Worm (Caenorhabditis elegans) whole organism, L1 larva: ENCODE data around the gene F53B7.7.

Source experiments
- C04F5.9 ChIP-seq: sonication (generic microtip); optimal IDR thresholded peaks from 2 replicates; lab custom pipeline; 2016; ENCODE audit warnings: missing genetic modification characterization, missing compliant biosample characterization
- C34B4.2 ChIP-seq: sonication (generic microtip); optimal IDR thresholded peaks from 2 replicates; lab custom pipeline; 2017; ENCODE audit warnings: mild to moderate bottlenecking, missing genetic modification characterization, missing compliant biosample characterization
- F16B12.6 ChIP-seq: fragments of 150-350 bp; optimal IDR thresholded peaks from 2 replicates; lab custom pipeline; 2014; ENCODE audit warnings: missing biosample characterization, missing genetic modification characterization
- Y116A8C.19 ChIP-seq: sonication (generic microtip); optimal IDR thresholded peaks from 2 replicates; lab custom pipeline; 2016; ENCODE audit warnings: missing compliant biosample characterization, missing genetic modification characterization, borderline replicate concordance
- blmp-1 ChIP-seq: fragments of 150-350 bp; optimal IDR thresholded peaks from 2 replicates; lab custom pipeline; 2014; ENCODE audit warnings: missing biosample characterization, missing genetic modification characterization
- ceh-82 ChIP-seq, 3 experiments: fragments of 150-350 bp in 1 of 3; sonication (generic microtip) in 2 of 3; optimal IDR thresholded peaks; 2 replicates each; lab custom pipeline; 2014 to 2017; ENCODE audit warnings: missing biosample characterization in 3 of 3, missing genetic modification characterization in 3 of 3
- ceh-90 ChIP-seq: sonication (generic microtip); optimal IDR thresholded peaks from 2 replicates; lab custom pipeline; 2016; ENCODE audit warnings: missing genetic modification characterization, missing compliant biosample characterization
- dpl-1 ChIP-seq, 3 experiments: fragments of 150-350 bp in 2 of 3; sonication (generic microtip) in 1 of 3; optimal IDR thresholded peaks; 2 replicates each; lab custom pipeline; 2014 to 2017; ENCODE audit warnings: missing biosample characterization in 3 of 3, missing genetic modification characterization in 3 of 3, missing genetic modification reagents in 3 of 3
- dsc-1 ChIP-seq: sonication (generic microtip); optimal IDR thresholded peaks from 2 replicates; lab custom pipeline; 2016; ENCODE audit warnings: mild to moderate bottlenecking, missing genetic modification characterization, missing compliant biosample characterization
- efl-3 ChIP-seq: fragments of 200-800 bp; sonication (Bioruptor generic); optimal IDR thresholded peaks from 2 replicates; lab custom pipeline; 2018; ENCODE audit warnings: mild to moderate bottlenecking, missing genetic modification characterization, missing compliant biosample characterization
- egl-27 ChIP-seq, 2 experiments: fragments of 150-350 bp in 1 of 2; sonication (generic microtip); optimal IDR thresholded peaks; 3 replicates each; lab custom pipeline; 2017 to 2018; ENCODE audit warnings: missing biosample characterization in 2 of 2, missing genetic modification characterization in 2 of 2, missing genetic modification reagents in 2 of 2
- elt-2 ChIP-seq: sonication (generic microtip); optimal IDR thresholded peaks from 2 replicates; lab custom pipeline; 2016; ENCODE audit warnings: missing genetic modification characterization, mild to moderate bottlenecking, inconsistent platforms, missing compliant biosample characterization, missing genetic modification reagents
- elt-3 ChIP-seq, 6 experiments: fragments of 150-350 bp in 1 of 6; sonication (generic microtip); optimal IDR thresholded peaks; 2 replicates each; lab custom pipeline; 2017 to 2018; ENCODE audit warnings: missing biosample characterization in 6 of 6, missing genetic modification characterization in 6 of 6, inconsistent platforms in 1 of 6
- ets-5 ChIP-seq: fragments of 200-800 bp; sonication (Bioruptor generic); IDR thresholded peaks from 2 replicates; pipeline ENCODE4 v1.3.6; 2022; ENCODE audit warnings: missing genetic modification characterization, missing compliant biosample characterization
- fkh-10 ChIP-seq: sonication (generic microtip); optimal IDR thresholded peaks from 2 replicates; lab custom pipeline; 2017; ENCODE audit warnings: missing biosample characterization, missing genetic modification reagents, missing genetic modification characterization
- fkh-8 ChIP-seq: sonication (generic microtip); optimal IDR thresholded peaks from 2 replicates; lab custom pipeline; 2016; ENCODE audit warnings: mild to moderate bottlenecking, missing genetic modification characterization, missing compliant biosample characterization
- fos-1 ChIP-seq: fragments of 150-350 bp; optimal IDR thresholded peaks from 2 replicates; lab custom pipeline; 2014; ENCODE audit warnings: missing biosample characterization, missing genetic modification characterization
- irx-1 ChIP-seq: sonication (generic microtip); optimal IDR thresholded peaks from 2 replicates; lab custom pipeline; 2016; ENCODE audit warnings: missing genetic modification characterization, missing compliant biosample characterization
- isw-1 ChIP-seq: fragments of 200-800 bp; sonication (Bioruptor generic); IDR thresholded peaks from 2 replicates; pipeline ENCODE4 v1.3.6; 2022; ENCODE audit warnings: missing genetic modification characterization, missing compliant biosample characterization
- jun-1 ChIP-seq: fragments of 150-350 bp; optimal IDR thresholded peaks from 2 replicates; lab custom pipeline; 2014; ENCODE audit warnings: missing biosample characterization, missing genetic modification reagents, missing genetic modification characterization
- lin-14 ChIP-seq: fragments of 200-800 bp; sonication (Bioruptor generic); optimal IDR thresholded peaks from 2 replicates; lab custom pipeline; 2018; ENCODE audit warnings: mild to moderate bottlenecking, missing genetic modification characterization, moderate library complexity, missing compliant biosample characterization
- lin-15B ChIP-seq: fragments of 150-350 bp; sonication (generic microtip); optimal IDR thresholded peaks from 3 replicates; lab custom pipeline; 2014; ENCODE audit warnings: missing biosample characterization, missing genetic modification characterization
- mdl-1 ChIP-seq, 2 experiments: fragments of 150-350 bp; optimal IDR thresholded peaks; 2 replicates each; lab custom pipeline; 2014 to 2017; ENCODE audit warnings: missing biosample characterization in 2 of 2, missing genetic modification characterization in 2 of 2, inconsistent platforms in 1 of 2
- mef-2 ChIP-seq: fragments of 150-350 bp; optimal IDR thresholded peaks from 2 replicates; lab custom pipeline; 2014; ENCODE audit warnings: missing biosample characterization, missing genetic modification characterization
- mep-1 ChIP-seq: fragments of 150-350 bp; optimal IDR thresholded peaks from 2 replicates; lab custom pipeline; 2014; ENCODE audit warnings: missing biosample characterization, missing genetic modification characterization
- nhr-12 ChIP-seq: sonication (generic microtip); optimal IDR thresholded peaks from 2 replicates; lab custom pipeline; 2017; ENCODE audit warnings: missing biosample characterization, missing genetic modification characterization
- nhr-19 ChIP-seq: fragments of 200-800 bp; sonication (Bioruptor generic); conservative IDR thresholded peaks from 2 replicates; pipeline ENCODE4 v1.3.6; 2022; ENCODE audit warnings: missing genetic modification characterization, missing compliant biosample characterization
- nhr-237 ChIP-seq: fragments of 150-350 bp; optimal IDR thresholded peaks from 2 replicates; lab custom pipeline; 2014; ENCODE audit warnings: missing biosample characterization, missing genetic modification characterization
- nhr-28 ChIP-seq: fragments of 150-350 bp; optimal IDR thresholded peaks from 2 replicates; lab custom pipeline; 2014; ENCODE audit warnings: missing biosample characterization, missing genetic modification characterization
- nhr-84 ChIP-seq: sonication (generic microtip); optimal IDR thresholded peaks from 2 replicates; lab custom pipeline; 2017; ENCODE audit warnings: missing biosample characterization, missing genetic modification characterization
- pag-3 ChIP-seq: sonication (generic microtip); optimal IDR thresholded peaks from 2 replicates; lab custom pipeline; 2017; ENCODE audit warnings: missing genetic modification characterization, mild to moderate bottlenecking, missing compliant biosample characterization, antibody characterized with exemption, borderline replicate concordance; ENCODE audit not compliant: insufficient read depth
- rnt-1 ChIP-seq: sonication (generic microtip); optimal IDR thresholded peaks from 2 replicates; lab custom pipeline; 2016; ENCODE audit warnings: mild to moderate bottlenecking, missing genetic modification characterization, moderate library complexity, missing compliant biosample characterization
- snu-23 ChIP-seq: sonication (generic microtip); optimal IDR thresholded peaks from 2 replicates; lab custom pipeline; 2016; ENCODE audit warnings: missing genetic modification characterization, missing compliant biosample characterization
- sup-37 ChIP-seq: fragments of 200-800 bp; sonication (Bioruptor generic); optimal IDR thresholded peaks from 2 replicates; lab custom pipeline; 2018; ENCODE audit warnings: mild to moderate bottlenecking, missing genetic modification characterization, missing compliant biosample characterization
- swsn-7 ChIP-seq: sonication (generic microtip); optimal IDR thresholded peaks from 2 replicates; lab custom pipeline; 2016; ENCODE audit warnings: missing genetic modification characterization, missing compliant biosample characterization
- tlp-1 ChIP-seq: fragments of 150-350 bp; optimal IDR thresholded peaks from 2 replicates; lab custom pipeline; 2014; ENCODE audit warnings: missing biosample characterization, missing genetic modification characterization
- unc-30 ChIP-seq: sonication (generic microtip); optimal IDR thresholded peaks from 2 replicates; lab custom pipeline; 2017; ENCODE audit warnings: missing biosample characterization, missing genetic modification characterization
- vab-15 ChIP-seq: sonication (generic microtip); optimal IDR thresholded peaks from 2 replicates; lab custom pipeline; 2017; ENCODE audit warnings: missing genotype, mild to moderate bottlenecking, missing genetic modification characterization, missing compliant biosample characterization
- zip-4 ChIP-seq: fragments of 200-800 bp; sonication (Bioruptor generic); optimal IDR thresholded peaks from 2 replicates; lab custom pipeline; 2018; ENCODE audit warnings: mild to moderate bottlenecking, missing genetic modification characterization, moderate library complexity, missing compliant biosample characterization

F53B7.7 gene

DNA sequence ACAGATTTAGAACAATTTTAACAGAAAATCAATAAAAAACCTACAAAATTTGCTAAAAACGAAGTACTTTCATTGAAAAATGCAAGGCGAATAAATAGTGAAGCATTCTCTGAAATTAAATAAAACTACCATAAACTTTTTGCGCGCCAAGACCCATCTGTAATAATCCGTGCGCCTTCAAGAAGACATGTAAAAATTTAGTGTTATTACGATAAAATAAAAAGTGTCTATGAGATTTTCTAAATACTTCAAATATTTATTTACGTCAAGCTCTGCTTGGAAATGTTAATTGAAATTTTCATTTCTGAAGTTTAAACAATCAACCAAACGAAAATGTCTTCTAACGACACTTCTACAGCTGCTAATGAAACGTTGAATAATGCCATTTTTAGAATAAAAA is 41.1 kb downstream of the F53B7.7 start, which contains the start of gene C45B11.9:
TSS of gene C45B11.9 (plus strand) at position 301 of the 400 bp plus-strand sequence.
- no peak for TF ChIP-seq blmp-1 (tag; lab: Kevin White, UChicago)
- no peak for TF ChIP-seq rnt-1
- TF ChIP-seq dsc-1 (tag; lab: Kevin White, UChicago): no peak
- no peak for TF ChIP-seq C04F5.9 (tag; lab: Kevin White, UChicago)
- TF ChIP-seq fkh-10 (GFP tag; lab: Kevin White, UChicago): no peak
- no peak for TF ChIP-seq fos-1
- no peak for TF ChIP-seq fkh-8 (tag; lab: Kevin White, UChicago)

DNA sequence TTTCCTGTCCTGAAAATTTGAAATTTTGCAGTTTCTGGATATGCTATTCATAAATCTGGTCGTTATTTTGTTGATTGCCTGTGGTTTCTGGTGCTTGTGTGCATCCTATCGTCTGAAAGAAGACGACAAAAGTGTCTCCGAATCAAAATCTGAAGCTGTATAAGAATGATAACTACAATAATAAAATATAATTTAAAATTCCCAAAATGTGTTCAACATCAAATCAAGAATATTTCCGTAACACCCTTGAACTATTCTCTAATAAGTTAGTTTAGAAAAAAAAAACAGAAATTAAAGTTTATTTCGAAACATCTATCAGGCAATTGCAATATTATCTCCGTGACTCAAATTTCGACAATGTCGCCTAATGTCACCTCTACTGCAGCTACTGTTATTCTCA is 41.6 kb downstream of the F53B7.7 start, which contains the start of gene C45B11.8:
TSS of gene C45B11.8 (plus strand) at position 301 of the 400 bp plus-strand sequence.
- TF ChIP-seq mef-2 (no peak), isw-1 (GFP tag; lab: Robert Waterston, UW) (no peak), Y116A8C.19 (tag; lab: Kevin White, UChicago) (no peak), mep-1 (no peak), dpl-1 (GFP tag; optimal IDR thresholded peaks at IDR 0.05; lab: Kevin White, UChicago) (no peak), zip-4 (GFP tag; lab: Kevin White, UChicago) (no peak), nhr-237 (tag; lab: Kevin White, UChicago) (no peak), C34B4.2 (tag; lab: Kevin White, UChicago) (no peak), nhr-28 (tag; lab: Kevin White, UChicago) (no peak), elt-3 (tag; optimal IDR thresholded peaks at IDR 0.05; lab: Kevin White, UChicago) (no peak), nhr-19 (no peak), tlp-1 (tag; lab: Kevin White, UChicago) (no peak), ceh-90 (tag; lab: Kevin White, UChicago) (no peak), mdl-1 (tag; optimal IDR thresholded peaks at IDR 0.05; lab: Kevin White, UChicago) (no peak), lin-14 (GFP tag; lab: Kevin White, UChicago) (no peak), efl-3 (GFP tag; lab: Kevin White, UChicago) (no peak), ceh-82 (tag; optimal IDR thresholded peaks at IDR 0.05; lab: Kevin White, UChicago) (no peak), elt-2 (no peak), irx-1 (tag; lab: Kevin White, UChicago) (no peak), lin-15B (tag; lab: Kevin White, UChicago) (no peak)
- TF ChIP-seq, all 84 proteins: peak for 0

DNA sequence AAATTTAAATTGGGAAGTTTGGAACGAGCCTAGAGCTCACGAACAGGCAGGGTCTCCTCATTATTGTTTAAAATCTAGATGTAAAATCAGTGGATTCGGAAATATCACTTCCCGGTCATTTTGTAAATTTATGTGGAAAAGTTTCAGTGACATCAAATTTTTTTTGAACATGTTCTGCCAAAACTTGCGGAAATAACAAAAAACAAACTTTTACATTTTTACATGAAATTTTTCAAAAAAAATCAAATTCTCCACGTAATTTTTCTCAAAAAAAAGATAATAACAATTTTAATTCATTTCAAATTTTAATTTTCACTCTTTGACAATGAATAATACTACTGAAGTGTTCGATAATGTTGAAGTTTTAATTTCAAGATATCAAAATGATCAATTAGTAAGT is 42.6 kb downstream of the F53B7.7 start, which contains the start of gene C45B11.5:
TSS of gene C45B11.5 (plus strand) at position 301 of the 400 bp plus-strand sequence.
- TF ChIP-seq swsn-7 (tag; lab: Kevin White, UChicago): no peak
- TF ChIP-seq irx-1 (tag; lab: Kevin White, UChicago): no peak
- no peak for TF ChIP-seq vab-15 (tag; lab: Kevin White, UChicago)
- TF ChIP-seq jun-1 (tag; lab: Kevin White, UChicago): no peak

DNA sequence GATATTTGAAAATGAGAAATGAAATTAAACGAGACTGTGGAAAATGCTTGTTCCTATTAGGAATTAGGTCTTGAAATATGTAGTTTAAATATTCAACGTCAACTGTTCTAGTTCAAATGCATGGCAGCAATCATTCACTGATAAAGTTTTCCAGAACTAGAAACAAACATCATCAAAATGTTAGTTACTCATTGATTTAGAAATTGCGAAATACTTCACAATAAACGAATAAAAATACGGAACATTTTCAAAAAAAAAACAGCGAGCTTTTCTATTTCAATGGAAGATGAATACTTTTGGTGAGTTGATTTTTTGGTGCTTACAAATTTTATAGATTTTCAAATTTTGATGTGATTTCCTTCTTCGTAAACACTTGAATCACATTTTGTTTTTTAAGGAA is 43.6 kb downstream of the F53B7.7 start, which contains the start of gene C45B11.2:
TSS of gene C45B11.2 (plus strand) at position 173 of the 400 bp plus-strand sequence.
- TF ChIP-seq nhr-84 (tag; lab: Kevin White, UChicago) (no peak), lin-14 (GFP tag; lab: Kevin White, UChicago) (no peak), lin-15B (tag; lab: Kevin White, UChicago) (no peak), ceh-82 (tag; optimal IDR thresholded peaks at IDR 0.05; lab: Kevin White, UChicago) (no peak), efl-3 (GFP tag; lab: Kevin White, UChicago) (no peak), nhr-237 (tag; lab: Kevin White, UChicago) (no peak), snu-23 (GFP tag; lab: Kevin White, UChicago) (no peak), nhr-12 (tag; lab: Kevin White, UChicago) (no peak), pag-3 (no peak), F16B12.6 (tag; lab: Kevin White, UChicago) (no peak), tlp-1 (tag; lab: Kevin White, UChicago) (no peak), unc-30 (tag; lab: Kevin White, UChicago) (no peak), ets-5 (GFP tag; lab: Robert Waterston, UW) (no peak), sup-37 (GFP tag; lab: Kevin White, UChicago) (no peak), egl-27 (tag; optimal IDR thresholded peaks at IDR 0.05; lab: Kevin White, UChicago) (no peak)
